Fruit fly (Drosophila melanogaster) whole organism, adult: Measurements from ENCODE around the gene CG11811.

Experiments
- CG11617 ChIP-seq: fragments of 200-800 bp; sonication (Bioruptor generic); optimal IDR thresholded peaks from 2 replicates; lab custom pipeline; 2017; ENCODE audit warnings: mild to moderate bottlenecking, missing biosample characterization, missing genetic modification reagents, missing genetic modification characterization
- CG12768 ChIP-seq: fragments of 200-800 bp; sonication (Bioruptor generic); optimal IDR thresholded peaks from 2 replicates; lab custom pipeline; 2017; ENCODE audit warnings: missing biosample characterization, missing genetic modification characterization, mild to moderate bottlenecking, moderate library complexity, missing genetic modification reagents
- CG14711 ChIP-seq: fragments of 200-800 bp; sonication (Bioruptor generic); optimal IDR thresholded peaks from 2 replicates; lab custom pipeline; 2018; ENCODE audit warnings: missing biosample characterization, mild to moderate bottlenecking, missing genetic modification characterization, moderate library complexity
- CG1620 ChIP-seq: fragments of 200-800 bp; sonication (Bioruptor generic); optimal IDR thresholded peaks from 2 replicates; lab custom pipeline; 2016; ENCODE audit warnings: missing biosample characterization, missing genetic modification characterization
- CG33017 ChIP-seq: fragments of 200-800 bp; sonication (Bioruptor generic); optimal IDR thresholded peaks from 2 replicates; lab custom pipeline; 2018; ENCODE audit warnings: missing biosample characterization, mild to moderate bottlenecking, missing genetic modification characterization, moderate library complexity
- CG5204 ChIP-seq: fragments of 200-800 bp; sonication (Bioruptor generic); optimal IDR thresholded peaks from 2 replicates; lab custom pipeline; 2016; ENCODE audit warnings: missing biosample characterization, missing genetic modification characterization
- CG7045 ChIP-seq: fragments of 200-800 bp; sonication (Bioruptor generic); optimal IDR thresholded peaks from 2 replicates; lab custom pipeline; 2017; ENCODE audit warnings: missing biosample characterization, mild to moderate bottlenecking, missing genetic modification characterization
- CG7101 ChIP-seq: fragments of 200-800 bp; sonication (Bioruptor generic); optimal IDR thresholded peaks from 2 replicates; lab custom pipeline; 2018; ENCODE audit warnings: missing biosample characterization, mild to moderate bottlenecking, missing genetic modification characterization, moderate library complexity
- Clk ChIP-seq: fragments of 200-800 bp; sonication (Bioruptor generic); optimal IDR thresholded peaks from 2 replicates; lab custom pipeline; 2017; ENCODE audit warnings: missing biosample characterization, missing genetic modification characterization
- Crg-1 ChIP-seq: fragments of 200-800 bp; sonication (Bioruptor generic); optimal IDR thresholded peaks from 2 replicates; lab custom pipeline; 2016; ENCODE audit warnings: missing biosample characterization, missing genetic modification characterization
- Hr96 ChIP-seq: fragments of 200-800 bp; sonication (Bioruptor generic); optimal IDR thresholded peaks from 2 replicates; lab custom pipeline; 2016; ENCODE audit warnings: missing biosample characterization, missing genetic modification characterization
- Mnt ChIP-seq: fragments of 200-800 bp; sonication (Bioruptor generic); optimal IDR thresholded peaks from 2 replicates; lab custom pipeline; 2016; ENCODE audit warnings: missing biosample characterization, mild to moderate bottlenecking, missing genetic modification characterization
- bab1 ChIP-seq: fragments of 200-800 bp; sonication (Bioruptor generic); optimal IDR thresholded peaks from 3 replicates; lab custom pipeline; 2019; ENCODE audit warnings: missing biosample characterization, mild to moderate bottlenecking, missing genetic modification characterization, moderate library complexity
- cic ChIP-seq: fragments of 200-800 bp; sonication (Bioruptor generic); optimal IDR thresholded peaks from 2 replicates; lab custom pipeline; 2017; ENCODE audit warnings: missing biosample characterization, mild to moderate bottlenecking, missing genetic modification characterization, moderate library complexity
- cnc ChIP-seq, 2 experiments: fragments of >200 bp; optimal IDR thresholded peaks; 2 replicates each; lab custom pipeline; 2017
- kay ChIP-seq: fragments of 200-800 bp; sonication (Bioruptor generic); peaks from one replicate; lab custom pipeline; 2016; ENCODE audit warnings: missing biosample characterization, missing genetic modification characterization, borderline replicate concordance
- ovo ChIP-seq: fragments of 200-800 bp; sonication (Bioruptor generic); optimal IDR thresholded peaks from 2 replicates; lab custom pipeline; 2016; ENCODE audit warnings: missing biosample characterization, missing genetic modification characterization
- pad ChIP-seq: fragments of 200-800 bp; sonication (Bioruptor generic); optimal IDR thresholded peaks from 3 replicates; lab custom pipeline; 2017; ENCODE audit warnings: missing biosample characterization, missing genetic modification characterization, mild to moderate bottlenecking, moderate library complexity, missing genetic modification reagents
- tj ChIP-seq: fragments of 200-800 bp; sonication (Bioruptor generic); optimal IDR thresholded peaks from 3 replicates; lab custom pipeline; 2017; ENCODE audit warnings: missing biosample characterization, mild to moderate bottlenecking, missing genetic modification characterization, moderate library complexity
- toe ChIP-seq: fragments of 200-800 bp; sonication (Bioruptor generic); optimal IDR thresholded peaks from 2 replicates; lab custom pipeline; 2016; ENCODE audit warnings: missing biosample characterization, missing genetic modification characterization

Gene CG11811

DNA sequence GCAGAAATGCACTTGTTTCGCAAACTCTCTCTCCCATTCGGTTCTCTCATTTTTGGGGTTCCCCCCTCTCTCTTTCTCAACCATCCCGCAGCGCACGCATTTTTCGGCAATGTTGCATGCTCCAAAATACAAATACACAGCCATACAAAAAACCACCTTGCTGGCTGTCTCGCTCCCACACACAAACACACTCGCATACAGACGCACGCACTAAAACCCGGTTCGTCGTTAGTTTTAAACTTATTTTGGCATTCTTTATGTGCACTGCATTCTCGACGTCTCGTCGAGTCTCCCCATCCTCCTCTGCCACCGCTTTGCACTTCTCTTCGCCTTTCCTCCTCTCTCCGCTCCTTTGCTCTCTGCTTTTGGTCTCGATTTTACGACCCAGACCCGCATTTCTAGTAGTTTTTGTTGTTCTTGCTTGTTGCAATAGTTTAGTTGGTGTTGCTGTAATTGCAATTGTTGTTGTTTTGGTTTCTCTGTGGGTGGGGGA is 24.3 kb upstream of the CG11811 start:
- TF ChIP-seq CG1620 (GFP tag; lab: Kevin White, UChicago) (no peak), CG14711 (tag; lab: Kevin White, UChicago) (no peak), Mnt (no peak), bab1 (no peak), Crg-1 (GFP tag; lab: Kevin White, UChicago) (no peak)

DNA sequence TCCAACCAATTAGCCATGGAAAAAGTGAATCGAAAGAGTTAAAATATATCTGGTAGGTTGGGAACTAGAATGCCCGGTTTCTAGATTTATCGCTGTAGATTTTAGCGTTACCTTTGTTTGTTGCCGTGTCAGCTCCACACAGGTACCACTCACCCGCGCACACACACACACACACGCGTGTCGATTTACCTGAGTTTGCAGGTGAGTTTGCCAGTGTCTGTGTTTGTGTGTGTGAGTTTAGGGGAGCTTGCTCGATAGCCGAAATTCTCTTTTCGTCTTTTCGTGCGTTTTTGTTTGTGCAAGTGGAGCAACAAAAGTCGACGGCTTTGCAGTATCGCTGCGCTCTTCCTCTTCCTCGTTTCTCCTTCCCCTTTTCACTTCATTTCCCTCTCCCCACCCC is 23.5 kb upstream of the CG11811 start:
- TF ChIP-seq tj (GFP tag; lab: Kevin White, UChicago) (peak; percentile 87), CG7101 (no peak)

DNA sequence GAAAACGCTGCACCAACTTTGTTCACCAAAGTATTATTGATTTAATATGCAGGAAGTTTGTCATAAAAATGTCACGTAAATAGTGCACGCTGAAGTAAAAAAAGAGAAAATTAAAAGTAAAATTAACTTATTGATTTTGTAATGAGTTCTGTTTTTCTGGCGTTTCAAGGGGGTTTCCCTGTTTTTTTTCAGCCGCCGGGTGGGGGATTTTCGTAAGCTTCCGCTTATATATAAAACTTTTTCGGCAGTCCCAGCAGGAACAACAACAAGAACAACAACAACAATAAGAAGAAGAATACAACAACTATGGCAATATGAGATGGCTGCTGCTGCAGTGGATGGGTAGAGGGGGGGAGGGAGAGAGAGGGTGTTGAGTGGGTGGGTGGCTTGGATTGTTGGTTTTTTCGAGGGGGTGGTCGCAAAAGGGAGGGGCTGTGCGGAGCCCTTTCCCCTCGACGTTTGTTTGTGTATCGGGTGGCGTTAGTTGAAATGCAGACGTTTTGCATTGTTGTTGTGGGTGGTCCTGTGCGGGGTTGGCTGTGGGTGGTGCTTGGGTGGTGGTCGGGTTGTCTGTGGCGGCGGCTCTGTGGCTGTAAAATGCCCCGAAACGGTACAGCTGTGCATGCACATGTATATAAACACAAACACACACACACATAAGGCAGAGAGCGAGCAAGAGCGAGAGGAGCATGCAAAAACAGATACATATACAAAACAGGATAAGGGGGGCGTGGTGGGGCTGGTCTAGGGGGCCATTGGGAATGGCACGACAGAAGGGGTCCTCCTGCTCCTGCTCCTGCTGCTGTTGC is 21.0 kb upstream of the CG11811 start:
- no peak for TF ChIP-seq bab1
- peak; percentile 90 for TF ChIP-seq kay (GFP tag; lab: Kevin White, UChicago)

DNA sequence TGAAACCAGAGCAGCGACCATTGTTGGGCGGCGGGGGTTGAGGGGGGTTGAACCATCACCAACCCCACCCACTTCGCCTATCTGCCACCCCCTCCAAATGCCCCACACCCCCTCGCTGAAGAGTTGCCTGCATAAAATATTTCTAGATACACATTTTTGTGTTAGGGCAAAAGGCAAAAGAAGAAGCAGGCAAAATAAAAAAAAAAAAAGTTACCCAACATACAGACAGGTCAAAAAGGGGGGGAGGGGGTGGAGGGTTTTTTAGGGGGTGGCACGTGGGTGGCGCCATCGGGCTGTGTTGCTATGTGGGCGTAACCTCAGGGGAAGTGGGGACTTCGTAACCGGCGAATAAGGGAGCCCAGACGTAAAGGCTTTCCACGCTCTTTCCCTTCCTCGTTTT is 18.3 kb upstream of the CG11811 start:
- TF ChIP-seq CG11617 (GFP tag; lab: Kevin White, UChicago) = no peak

DNA sequence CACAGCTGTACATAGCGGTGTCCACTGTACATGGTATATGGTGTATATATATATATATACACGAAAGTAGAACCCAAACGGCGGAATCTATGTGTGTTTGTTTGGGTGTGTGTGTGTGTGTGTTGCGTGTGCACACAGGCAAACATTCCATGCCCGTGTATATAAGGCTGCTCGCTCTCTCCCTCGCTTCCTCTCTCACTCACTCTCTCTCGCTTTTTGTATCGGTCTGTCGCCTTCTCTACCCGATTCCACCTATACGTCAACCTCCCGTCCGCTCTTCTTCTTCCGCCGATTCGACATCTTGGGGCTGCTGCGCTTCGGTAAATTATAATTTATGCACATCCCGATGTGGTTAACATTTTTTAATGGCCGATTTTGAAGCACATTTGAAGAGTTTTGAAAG is 16.7 kb upstream of the CG11811 start:
- no peak for TF ChIP-seq CG7101
- TF ChIP-seq bab1 = no peak
- TF ChIP-seq kay (GFP tag; lab: Kevin White, UChicago) = no peak

DNA sequence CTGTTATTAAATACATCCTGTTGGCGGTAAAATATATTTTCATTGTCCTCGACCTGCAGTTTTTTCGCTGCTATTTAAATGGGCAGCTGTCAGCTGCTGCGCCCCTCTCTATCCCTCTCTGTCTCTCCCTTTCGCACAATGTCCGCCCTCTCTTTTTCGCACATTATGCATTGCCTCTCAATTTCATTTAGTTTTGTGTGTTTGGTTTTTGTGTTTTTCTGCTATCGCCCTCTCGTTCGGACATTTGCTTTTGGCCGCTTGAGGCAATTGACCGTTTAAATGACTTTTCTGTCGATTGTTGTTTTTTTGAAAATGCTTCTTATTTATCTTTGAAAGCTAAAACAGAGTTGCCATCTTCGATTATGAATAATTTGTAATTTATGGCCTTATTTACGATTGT is 15.9 kb upstream of the CG11811 start:
- TF ChIP-seq Clk (GFP tag; lab: Kevin White, UChicago) (no peak), cic (GFP tag; lab: Kevin White, UChicago) (no peak), CG5204 (GFP tag; lab: Kevin White, UChicago) (no peak), CG14711 (tag; lab: Kevin White, UChicago) (peak; percentile 6)

DNA sequence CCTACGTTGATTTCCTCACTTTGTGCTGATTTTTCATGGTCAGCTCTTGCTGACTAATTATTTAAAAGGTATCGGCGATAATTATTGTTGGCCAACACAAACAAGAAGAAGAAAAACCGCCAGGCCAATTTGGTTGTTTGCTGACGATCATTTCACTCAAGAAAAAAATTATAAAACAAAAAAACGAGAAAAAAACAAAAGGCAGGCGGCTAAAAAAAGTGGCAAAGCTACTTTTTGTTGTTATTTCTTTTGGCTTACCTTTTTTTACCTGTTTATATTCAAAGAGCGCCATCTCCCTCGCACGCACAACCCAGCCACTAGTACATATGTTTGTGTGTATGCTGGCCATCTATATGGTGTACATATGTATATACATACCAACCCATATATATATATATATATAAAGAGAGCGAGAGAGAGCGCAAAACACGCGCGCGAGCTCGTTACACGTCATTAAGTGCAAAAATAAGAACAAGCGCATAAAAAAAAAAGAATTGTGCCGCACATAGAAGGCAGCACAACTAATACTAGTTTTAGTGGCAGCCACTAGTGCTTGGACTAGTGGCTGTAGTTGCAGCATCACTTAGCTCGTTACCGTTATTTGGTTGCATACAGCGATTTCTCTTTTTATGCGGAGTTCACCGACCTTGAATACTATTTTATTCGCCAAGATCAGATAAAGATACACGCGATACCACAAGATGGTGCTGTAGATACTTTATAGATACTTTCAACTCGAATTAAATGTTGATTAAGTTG is 15.0 kb upstream of the CG11811 start:
- TF ChIP-seq tj (GFP tag; lab: Kevin White, UChicago) (peak; percentile 98), CG7045 (GFP tag; lab: Kevin White, UChicago) (no peak), bab1 (no peak), toe (GFP tag; lab: Kevin White, UChicago) (no peak), cic (GFP tag; lab: Kevin White, UChicago) (no peak), CG7101 (no peak), Clk (GFP tag; lab: Kevin White, UChicago) (no peak), CG1620 (GFP tag; lab: Kevin White, UChicago) (no peak), CG12768 (GFP tag; lab: Kevin White, UChicago) (no peak), Crg-1 (GFP tag; lab: Kevin White, UChicago) (no peak), CG11617 (GFP tag; lab: Kevin White, UChicago) (peak; percentile 5), CG14711 (tag; lab: Kevin White, UChicago) (no peak), pad (GFP tag; lab: Kevin White, UChicago) (no peak), kay (GFP tag; lab: Kevin White, UChicago) (peak; percentile 67)

DNA sequence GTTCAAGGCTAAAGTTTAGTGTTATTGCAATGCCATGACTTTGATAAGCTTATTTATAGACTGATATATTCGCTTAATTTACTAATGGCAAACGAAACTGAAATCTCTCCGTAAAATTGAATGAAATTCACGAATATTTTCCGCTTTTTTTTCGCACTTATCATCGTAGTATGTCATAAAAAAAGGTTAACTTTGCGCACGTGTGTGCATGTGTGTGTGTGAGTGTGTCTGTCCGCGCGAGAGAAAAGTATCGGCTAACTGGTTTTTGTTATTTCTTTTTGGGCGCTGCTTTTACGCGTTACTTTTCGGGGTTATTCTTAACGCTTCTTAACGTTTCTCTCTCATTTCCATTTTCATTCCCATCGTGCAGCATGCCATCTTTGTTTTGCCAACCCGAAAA is 13.0 kb upstream of the CG11811 start:
- peak; percentile 20 for TF ChIP-seq kay (GFP tag; lab: Kevin White, UChicago)
- no peak for TF ChIP-seq CG7045 (GFP tag; lab: Kevin White, UChicago)
- TF ChIP-seq Clk (GFP tag; lab: Kevin White, UChicago) = no peak
- no peak for TF ChIP-seq Mnt

DNA sequence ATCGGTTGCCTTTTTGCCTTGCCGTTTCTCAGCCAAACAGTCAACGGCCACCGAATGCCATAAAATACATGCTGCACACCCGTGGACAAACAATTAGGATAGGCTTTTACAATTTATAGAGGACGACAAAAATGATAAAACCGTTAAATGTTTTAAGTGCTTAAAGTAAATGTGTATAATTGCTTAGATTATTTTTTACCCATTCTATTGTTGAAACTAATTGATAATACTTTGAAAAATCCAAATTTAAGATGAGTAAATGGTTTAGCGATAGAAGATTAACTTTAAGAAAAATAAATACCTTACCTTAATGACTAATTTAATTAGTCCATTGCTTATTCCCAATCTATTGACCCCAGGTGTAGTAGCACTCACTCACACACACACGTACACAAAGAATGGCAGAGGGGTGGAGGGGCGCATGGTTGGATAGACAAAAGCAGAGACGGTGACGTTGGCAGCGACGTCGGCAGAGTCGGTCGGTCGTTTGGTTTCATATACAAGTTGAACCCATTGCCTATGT is 12.2 kb upstream of the CG11811 start:
- TF ChIP-seq CG5204 (GFP tag; lab: Kevin White, UChicago) (peak; percentile 94), CG7045 (GFP tag; lab: Kevin White, UChicago) (peak; percentile 96), bab1 (peak; percentile 96), pad (GFP tag; lab: Kevin White, UChicago) (peak; percentile 83), CG11617 (GFP tag; lab: Kevin White, UChicago) (peak; percentile 95), ovo (GFP tag; lab: Kevin White, UChicago) (peak; percentile 78), cnc (optimal IDR thresholded peaks at IDR 0.05; lab: Kevin White, UChicago) (no peak), toe (GFP tag; lab: Kevin White, UChicago) (peak; percentile 86), Mnt (peak; percentile 75), Clk (GFP tag; lab: Kevin White, UChicago) (peak; percentile 85), CG12768 (GFP tag; lab: Kevin White, UChicago) (peak; percentile 89), CG14711 (tag; lab: Kevin White, UChicago) (peak; percentile 82), cic (GFP tag; lab: Kevin White, UChicago) (peak; percentile 48), CG7101 (peak; percentile 95), CG1620 (GFP tag; lab: Kevin White, UChicago) (peak; percentile 72), kay (GFP tag; lab: Kevin White, UChicago) (no peak), CG33017 (tag; lab: Kevin White, UChicago) (peak; percentile 96), tj (GFP tag; lab: Kevin White, UChicago) (peak; percentile 78), Hr96 (GFP tag; lab: Kevin White, UChicago) (peak; percentile 89), Crg-1 (GFP tag; lab: Kevin White, UChicago) (peak; percentile 78)
